Worm (Caenorhabditis elegans) whole organism, L2 larva: ENCODE data around the gene sip-1.

Experiments used
- alr-1 ChIP-seq: fragments of 150-350 bp; optimal IDR thresholded peaks from 2 replicates; lab custom pipeline; 2014; ENCODE audit warnings: missing biosample characterization, missing genetic modification characterization
- ama-1 ChIP-seq: fragments of 150-350 bp; optimal IDR thresholded peaks from 2 replicates; lab custom pipeline; 2018; ENCODE audit warnings: inconsistent platforms
- egl-27 ChIP-seq: sonication (generic microtip); optimal IDR thresholded peaks from 3 replicates; lab custom pipeline; 2017; ENCODE audit warnings: missing biosample characterization, missing genetic modification reagents, missing genetic modification characterization
- elt-1 ChIP-seq: fragments of 150-350 bp; optimal IDR thresholded peaks from 2 replicates; lab custom pipeline; 2014; ENCODE audit warnings: missing biosample characterization, missing genetic modification characterization
- lin-13 ChIP-seq: fragments of 150-350 bp; optimal IDR thresholded peaks from 2 replicates; lab custom pipeline; 2014; ENCODE audit warnings: missing biosample characterization, missing genetic modification reagents, missing genetic modification characterization
- snpc-4 ChIP-seq: fragments of 150-350 bp; optimal IDR thresholded peaks from 2 replicates; lab custom pipeline; 2014; ENCODE audit warnings: missing biosample characterization, missing genetic modification characterization

DNA sequence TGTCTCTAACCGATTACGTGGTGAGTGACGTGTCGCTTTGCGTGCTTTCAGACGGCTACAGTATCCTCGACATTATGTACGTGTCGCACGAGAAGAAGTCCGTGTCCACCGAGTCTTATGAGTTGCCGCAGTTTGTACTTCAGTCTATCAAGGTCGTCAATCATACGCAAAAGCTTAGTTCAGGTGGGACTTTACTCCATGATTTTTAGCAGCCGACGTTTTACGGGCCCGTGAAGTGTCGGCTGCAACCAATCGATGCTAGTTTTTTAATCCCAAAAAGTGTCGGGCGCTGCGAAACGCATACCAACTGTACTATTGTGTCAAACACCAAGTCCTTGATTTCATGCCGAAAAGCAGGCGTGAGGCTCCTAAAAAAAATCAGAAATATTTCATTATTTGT lies 18.2 kb upstream of the sip-1 start:
- TF ChIP-seq ama-1 (lab: Kevin White, UChicago) (no peak), egl-27 (tag; lab: Kevin White, UChicago) (no peak), snpc-4 (tag; lab: Kevin White, UChicago) (peak; percentile 35), alr-1 (tag; lab: Kevin White, UChicago) (no peak), lin-13 (no peak), elt-1 (tag; lab: Kevin White, UChicago) (no peak)
